Worm (Caenorhabditis elegans): ENCODE data around the gene Y59H11AM.1.

ce11 chrIV:8526579-8526978 is 44.7 kb upstream of the Y59H11AM.1 start:
- TF ChIP-seq egl-27 (tag; optimal IDR thresholded peaks at IDR 0.05) (no peak), unc-62 (GFP tag; optimal IDR thresholded peaks at IDR 0.05) (no peak), aly-2 (tag; optimal IDR thresholded peaks at IDR 0.05) (no peak), nhr-77 (tag; optimal IDR thresholded peaks at IDR 0.05) (no peak), fos-1 (tag; optimal IDR thresholded peaks at IDR 0.05) (no peak), nhr-11 (tag; optimal IDR thresholded peaks at IDR 0.05) (no peak), blmp-1 (tag; optimal IDR thresholded peaks at IDR 0.05; ENCODE audit: insufficient read depth) (no peak), snpc-4 (tag; optimal IDR thresholded peaks at IDR 0.05) (no peak), ama-1 (optimal IDR thresholded peaks at IDR 0.05) (no peak)

Data from whole organism, L2 larva.